Fruit fly (Drosophila melanogaster): ENCODE data around the gene Pp2B-14D.

Gene Pp2B-14D

dm6 chrX:16552968-16553417 is 6.8 kb downstream of the Pp2B-14D start (continued):
- TF ChIP-seq crp (GFP tag; optimal IDR thresholded peaks at IDR 0.05) (no peak), fd64A (GFP tag; optimal IDR thresholded peaks at IDR 0.05) (no peak), psq (GFP tag; optimal IDR thresholded peaks at IDR 0.05) (peak; percentile 75), CG2199 (GFP tag; IDR thresholded peaks at IDR 0.05) (peak; percentile 49; the same call in 1 of the 3 replicates), Med (GFP tag) (peak; percentile 11), CG2202 (tag; optimal IDR thresholded peaks at IDR 0.05) (no peak), nmo (GFP tag; optimal IDR thresholded peaks at IDR 0.05) (no peak), zfh1 (GFP tag; IDR thresholded peaks at IDR 0.05) (no peak), Opbp (GFP tag; IDR thresholded peaks at IDR 0.05; ENCODE audit: partially characterized antibody) (peak; percentile 40; the same call in 1 of the 3 replicates), sug (tag; optimal IDR thresholded peaks at IDR 0.05) (peak; percentile 26), lbe (GFP tag; optimal IDR thresholded peaks at IDR 0.05) (no peak), pita (GFP tag; optimal IDR thresholded peaks at IDR 0.05) (no peak)

- TF ChIP-seq D (optimal IDR thresholded peaks at IDR 0.05) (no peak), D (GFP tag; optimal IDR thresholded peaks at IDR 0.05) (peak; percentile 83), gcm2 (GFP tag; optimal IDR thresholded peaks at IDR 0.05) (peak; percentile 8), rib (GFP tag; IDR thresholded peaks at IDR 0.05) (peak; percentile 39), CG4282 (GFP tag; optimal IDR thresholded peaks at IDR 0.05) (no peak), CG34422 (GFP tag; IDR thresholded peaks at IDR 0.05) (peak; percentile 57; the same call in 2 of the 3 replicates), Bgb (GFP tag; IDR thresholded peaks at IDR 0.05; ENCODE audit: partially characterized antibody) (no peak), Mes4 (GFP tag; optimal IDR thresholded peaks at IDR 0.05) (peak; percentile 43), CG31388 (GFP tag; optimal IDR thresholded peaks at IDR 0.05) (peak; percentile 15), Mrtf (GFP tag; IDR thresholded peaks at IDR 0.05) (peak; percentile 75; the same call in 2 of the 3 replicates), Hr39 (optimal IDR thresholded peaks at IDR 0.05) (no peak), Side (GFP tag; optimal IDR thresholded peaks at IDR 0.05) (peak; percentile 32), H2.0 (GFP tag; IDR thresholded peaks at IDR 0.05) (peak; percentile 66), zfh2 (GFP tag; optimal IDR thresholded peaks at IDR 0.05) (peak; percentile 54), Stat92E (GFP tag; optimal IDR thresholded peaks at IDR 0.05) (peak in 1 of 3 experiments; percentile 34), chif (GFP tag; optimal IDR thresholded peaks at IDR 0.05) (peak; percentile 32 to 36), stwl (tag; optimal IDR thresholded peaks at IDR 0.05) (no peak), pfk (GFP tag; optimal IDR thresholded peaks at IDR 0.05) (no peak), Sry-β (GFP tag; optimal IDR thresholded peaks at IDR 0.05) (no peak), aop (GFP tag; IDR thresholded peaks at IDR 0.05) (0 out of 2 replicates have a peak, but pooled peaks have one; percentile 22), az2 (GFP tag; optimal IDR thresholded peaks at IDR 0.05) (peak; percentile 83), CG18476 (GFP tag; optimal IDR thresholded peaks at IDR 0.05) (peak; percentile 65), Dip2 (GFP tag; IDR thresholded peaks at IDR 0.05) (no peak), C15 (GFP tag; IDR thresholded peaks at IDR 0.05) (0 out of 3 replicates have a peak, but pooled peaks have one; percentile 27), CG10147 (GFP tag; optimal IDR thresholded peaks at IDR 0.05) (peak; percentile 71), Spps (tag; optimal IDR thresholded peaks at IDR 0.05) (peak; percentile 59), CG10366 (GFP tag; IDR thresholded peaks at IDR 0.05) (peak; percentile 72), exex (tag; optimal IDR thresholded peaks at IDR 0.05) (peak; percentile 79), gsb-n (tag; optimal IDR thresholded peaks at IDR 0.05) (peak; percentile 79), CG1602 (GFP tag; optimal IDR thresholded peaks at IDR 0.05) (peak; percentile 79), ATbp (GFP tag; optimal IDR thresholded peaks at IDR 0.05) (peak; percentile 84), trh (GFP tag; optimal IDR thresholded peaks at IDR 0.05) (peak; percentile 20), D19A (tag; optimal IDR thresholded peaks at IDR 0.05) (peak; percentile 81), HmgZ (tag; optimal IDR thresholded peaks at IDR 0.05) (peak; percentile 83), Sox102F (GFP tag; optimal IDR thresholded peaks at IDR 0.05) (peak; percentile 87), ind (GFP tag; optimal IDR thresholded peaks at IDR 0.05) (peak; percentile 80), CG34376 (GFP tag; optimal IDR thresholded peaks at IDR 0.05) (peak; percentile 90), unpg (GFP tag; optimal IDR thresholded peaks at IDR 0.05) (peak; percentile 90)
Observed at dm6 chrX:16552567-16552966, 7.2 kb downstream of the Pp2B-14D start.

All from whole organism, embryonic.